Worm (Caenorhabditis elegans) whole organism, L2 larva: ENCODE results near the gene R102.11.

Source experiments
- R02D3.7 ChIP-seq: fragments of 150-350 bp; optimal IDR thresholded peaks from 2 replicates; lab custom pipeline; 2014; ENCODE audit warnings: missing biosample characterization, missing genetic modification characterization
- ZK546.5 ChIP-seq: sonication (generic microtip); optimal IDR thresholded peaks from 2 replicates; lab custom pipeline; 2017; ENCODE audit warnings: missing biosample characterization, missing genetic modification characterization
- aly-2 ChIP-seq: fragments of 150-350 bp; optimal IDR thresholded peaks from 2 replicates; lab custom pipeline; 2014; ENCODE audit warnings: missing biosample characterization, missing genetic modification characterization
- elt-3 ChIP-seq: sonication (generic microtip); optimal IDR thresholded peaks from 2 replicates; lab custom pipeline; 2017; ENCODE audit warnings: missing biosample characterization, missing genetic modification characterization
- mab-5 ChIP-seq: fragments of 150-350 bp; optimal IDR thresholded peaks from 2 replicates; lab custom pipeline; 2014; ENCODE audit warnings: missing biosample characterization, missing genetic modification characterization
- nhr-12 ChIP-seq: fragments of 150-350 bp; optimal IDR thresholded peaks from 2 replicates; lab custom pipeline; 2014; ENCODE audit warnings: missing biosample characterization, missing genetic modification characterization
- nhr-237 ChIP-seq: fragments of 150-350 bp; optimal IDR thresholded peaks from 2 replicates; lab custom pipeline; 2014; ENCODE audit warnings: missing biosample characterization, missing genetic modification characterization
- unc-39 ChIP-seq: fragments of 150-350 bp; optimal IDR thresholded peaks from 2 replicates; lab custom pipeline; 2014; ENCODE audit warnings: missing biosample characterization, missing genetic modification characterization
- ztf-11 ChIP-seq: sonication (generic microtip); optimal IDR thresholded peaks from 2 replicates; lab custom pipeline; 2017; ENCODE audit warnings: missing biosample characterization, missing genetic modification characterization
- ztf-4 ChIP-seq: fragments of 150-350 bp; optimal IDR thresholded peaks from 2 replicates; lab custom pipeline; 2014; ENCODE audit warnings: missing biosample characterization, missing genetic modification characterization

ce11 chrIV:10695203-10695602 lies 4.4 kb downstream of the R102.11 start, which contains the start of gene R102.4:
- TF ChIP-seq nhr-237 (tag; lab: Kevin White, UChicago), result no peak
- TF ChIP-seq nhr-12, result no peak
- TF ChIP-seq aly-2, result no peak
- TF ChIP-seq mab-5 (tag; lab: Kevin White, UChicago), result no peak
- TF ChIP-seq ztf-4 (tag; lab: Kevin White, UChicago), result no peak
- TF ChIP-seq ztf-11 (tag; lab: Kevin White, UChicago), result no peak
- TF ChIP-seq elt-3, result no peak
- TF ChIP-seq unc-39 (tag; lab: Kevin White, UChicago), result no peak
- no peak for TF ChIP-seq R02D3.7 (tag; lab: Kevin White, UChicago)
- no peak for TF ChIP-seq ZK546.5 (tag; lab: Kevin White, UChicago)
